Worm (Caenorhabditis elegans) whole organism, L4 larva: ENCODE results near the gene unc-31.

Source experiments
- F10B5.3 ChIP-seq: sonication (generic microtip); optimal IDR thresholded peaks from 2 replicates; lab custom pipeline; 2016; ENCODE audit warnings: mild to moderate bottlenecking, missing genetic modification characterization, missing compliant biosample characterization
- F26F4.8 ChIP-seq: fragments of 200-800 bp; sonication (Bioruptor generic); conservative IDR thresholded peaks from 2 replicates; pipeline ENCODE4 v1.3.6; 2022; ENCODE audit warnings: missing genetic modification characterization, missing compliant biosample characterization
- T26A8.4 ChIP-seq: fragments of 200-800 bp; sonication (Bioruptor generic); IDR thresholded peaks from 2 replicates; pipeline ENCODE4 v1.3.6; 2022; ENCODE audit warnings: missing genetic modification characterization, missing compliant biosample characterization
- Y105C5A.15 ChIP-seq: fragments of 200-800 bp; sonication (Bioruptor generic); IDR thresholded peaks from 2 replicates; pipeline ENCODE4 v1.3.6; 2022; ENCODE audit warnings: missing genetic modification characterization, missing compliant biosample characterization
- Y48G9A.11 ChIP-seq: fragments of 200-800 bp; sonication (Bioruptor generic); IDR thresholded peaks from 2 replicates; pipeline ENCODE4 v1.3.6; 2022; ENCODE audit warnings: missing genetic modification reagents, missing genetic modification characterization, missing compliant biosample characterization
- ZK337.2 ChIP-seq: fragments of 200-800 bp; sonication (Bioruptor generic); IDR thresholded peaks from 2 replicates; pipeline ENCODE4 v1.3.6; 2022; ENCODE audit warnings: missing genetic modification reagents, missing genetic modification characterization, missing compliant biosample characterization
- aha-1 ChIP-seq: fragments of 150-350 bp; peaks from one replicate; lab custom pipeline; 2014; ENCODE audit warnings: missing biosample characterization, missing genetic modification characterization
- aly-2 ChIP-seq: sonication (generic microtip); optimal IDR thresholded peaks from 2 replicates; lab custom pipeline; 2018; ENCODE audit warnings: missing biosample characterization, missing genetic modification characterization
- ceh-28 ChIP-seq: fragments of 150-350 bp; optimal IDR thresholded peaks from 2 replicates; lab custom pipeline; 2014; ENCODE audit warnings: missing biosample characterization, missing genetic modification reagents, missing genetic modification characterization
- ceh-32 ChIP-seq: sonication (generic microtip); optimal IDR thresholded peaks from 2 replicates; lab custom pipeline; 2016; ENCODE audit warnings: mild to moderate bottlenecking, missing genetic modification characterization, missing compliant biosample characterization; ENCODE audit not compliant: poor library complexity
- ceh-82 ChIP-seq: sonication (generic microtip); optimal IDR thresholded peaks from 2 replicates; lab custom pipeline; 2017; ENCODE audit warnings: missing biosample characterization, missing genetic modification characterization
- ces-1 ChIP-seq: fragments of 150-350 bp; sonication (generic microtip); optimal IDR thresholded peaks from 4 replicates; lab custom pipeline; 2014; ENCODE audit warnings: missing biosample characterization, missing genetic modification reagents, missing genetic modification characterization
- ctbp-1 ChIP-seq: fragments of 200-800 bp; sonication (Bioruptor generic); IDR thresholded peaks from 2 replicates; pipeline ENCODE4 v1.3.6; 2022; ENCODE audit warnings: missing genetic modification reagents, missing genetic modification characterization, missing compliant biosample characterization
- daf-19 ChIP-seq: fragments of 200-800 bp; sonication (Bioruptor generic); conservative IDR thresholded peaks from 2 replicates; pipeline ENCODE4 v1.3.6; 2022; ENCODE audit warnings: missing genetic modification characterization, missing compliant biosample characterization
- dmd-9 ChIP-seq: fragments of 200-800 bp; sonication (Bioruptor generic); IDR thresholded peaks from 2 replicates; pipeline ENCODE4 v1.3.6; 2022; ENCODE audit warnings: missing genetic modification reagents, missing genetic modification characterization, missing compliant biosample characterization
- duxl-1 ChIP-seq: sonication (generic microtip); optimal IDR thresholded peaks from 2 replicates; lab custom pipeline; 2016; ENCODE audit warnings: mild to moderate bottlenecking, missing genetic modification characterization, moderate library complexity, missing compliant biosample characterization; ENCODE audit not compliant: poor library complexity
- egl-27 ChIP-seq: sonication (generic microtip); optimal IDR thresholded peaks from 3 replicates; lab custom pipeline; 2017; ENCODE audit warnings: missing biosample characterization, missing genetic modification reagents, missing genetic modification characterization
- egl-43 ChIP-seq: fragments of 200-800 bp; sonication (Bioruptor generic); IDR thresholded peaks from 2 replicates; pipeline ENCODE4 v1.3.6; 2022; ENCODE audit warnings: missing genetic modification reagents, missing genetic modification characterization, missing compliant biosample characterization
- fkh-10 ChIP-seq: fragments of 150-350 bp; optimal IDR thresholded peaks from 2 replicates; lab custom pipeline; 2014; ENCODE audit warnings: missing biosample characterization, missing genetic modification reagents, missing genetic modification characterization
- jun-1 ChIP-seq: fragments of 150-350 bp; optimal IDR thresholded peaks from 2 replicates; lab custom pipeline; 2014; ENCODE audit warnings: missing biosample characterization, missing genetic modification reagents, missing genetic modification characterization
- lim-7 ChIP-seq: fragments of 200-800 bp; sonication (Bioruptor generic); IDR thresholded peaks from 2 replicates; pipeline ENCODE4 v1.3.6; 2022; ENCODE audit warnings: missing genetic modification characterization, missing compliant biosample characterization
- lin-29 ChIP-seq: fragments of 200-800 bp; sonication (Bioruptor generic); IDR thresholded peaks from 2 replicates; pipeline ENCODE4 v1.3.6; 2022; ENCODE audit warnings: missing genetic modification reagents, missing genetic modification characterization, missing compliant biosample characterization
- lin-38 ChIP-seq: fragments of 200-800 bp; sonication (Bioruptor generic); IDR thresholded peaks from 2 replicates; pipeline ENCODE4 v1.3.6; 2022; ENCODE audit warnings: missing genetic modification reagents, missing genetic modification characterization, missing compliant biosample characterization
- lsy-2 ChIP-seq, 2 experiments: fragments of 150-350 bp in 1 of 2; sonication (generic microtip) in 1 of 2; optimal IDR thresholded peaks; 2 replicates each; lab custom pipeline; 2014 to 2017; ENCODE audit warnings: missing biosample characterization in 2 of 2, missing genetic modification characterization in 2 of 2
- madf-5 ChIP-seq, 2 experiments: fragments of 200-800 bp; sonication (Bioruptor generic); IDR thresholded peaks; 2 replicates each; pipeline ENCODE4 v1.3.6; 2022; ENCODE audit warnings: missing compliant biosample characterization in 2 of 2, missing genetic modification characterization in 2 of 2
- madf-9 ChIP-seq: fragments of 200-800 bp; sonication (Bioruptor generic); conservative IDR thresholded peaks from 2 replicates; pipeline ENCODE4 v1.3.6; 2022; ENCODE audit warnings: missing genetic modification reagents, missing genetic modification characterization, missing compliant biosample characterization
- mes-2 ChIP-seq: sonication (generic microtip); optimal IDR thresholded peaks from 2 replicates; lab custom pipeline; 2016; ENCODE audit warnings: missing genotype, mild to moderate bottlenecking, missing genetic modification characterization, missing compliant biosample characterization; ENCODE audit not compliant: poor library complexity, severe bottlenecking
- nhr-10 ChIP-seq: fragments of 150-350 bp; optimal IDR thresholded peaks from 2 replicates; lab custom pipeline; 2014; ENCODE audit warnings: missing biosample characterization, missing genetic modification characterization
- nhr-102 ChIP-seq: sonication (generic microtip); optimal IDR thresholded peaks from 2 replicates; lab custom pipeline; 2016; ENCODE audit warnings: mild to moderate bottlenecking, missing genetic modification characterization, moderate library complexity, missing compliant biosample characterization
- nhr-111 ChIP-seq: fragments of 200-800 bp; sonication (Bioruptor generic); optimal IDR thresholded peaks from 2 replicates; lab custom pipeline; 2018; ENCODE audit warnings: mild to moderate bottlenecking, missing genetic modification characterization, missing compliant biosample characterization
- nhr-25 ChIP-seq: sonication (generic microtip); optimal IDR thresholded peaks from 2 replicates; lab custom pipeline; 2017; ENCODE audit warnings: missing genetic modification characterization, mild to moderate bottlenecking, missing compliant biosample characterization, antibody characterized with exemption, moderate library complexity, borderline replicate concordance; ENCODE audit not compliant: insufficient read depth
- nhr-28 ChIP-seq: fragments of 150-350 bp; optimal IDR thresholded peaks from 2 replicates; lab custom pipeline; 2014; ENCODE audit warnings: missing biosample characterization, missing genetic modification characterization
- nhr-41 ChIP-seq: fragments of 200-800 bp; sonication (Bioruptor generic); IDR thresholded peaks from 2 replicates; pipeline ENCODE4 v1.3.6; 2022; ENCODE audit warnings: missing genetic modification reagents, missing genetic modification characterization, missing compliant biosample characterization
- nhr-76 ChIP-seq: fragments of 150-350 bp; optimal IDR thresholded peaks from 2 replicates; lab custom pipeline; 2014; ENCODE audit warnings: missing biosample characterization, missing genetic modification characterization
- nhr-77 ChIP-seq: fragments of 150-350 bp; optimal IDR thresholded peaks from 2 replicates; lab custom pipeline; 2014; ENCODE audit warnings: missing biosample characterization, missing genetic modification characterization
- saeg-2 ChIP-seq: fragments of 200-800 bp; sonication (Bioruptor generic); IDR thresholded peaks from 2 replicates; pipeline ENCODE4 v1.3.6; 2022; ENCODE audit warnings: missing genetic modification reagents, missing genetic modification characterization, missing compliant biosample characterization
- set-16 ChIP-seq: fragments of 200-800 bp; sonication (Bioruptor generic); IDR thresholded peaks from 2 replicates; pipeline ENCODE4 v1.3.6; 2022; ENCODE audit warnings: missing genetic modification reagents, missing genetic modification characterization, missing compliant biosample characterization
- skn-1 ChIP-seq: fragments of 150-350 bp; optimal IDR thresholded peaks from 2 replicates; lab custom pipeline; 2014; ENCODE audit warnings: missing biosample characterization, missing genetic modification characterization
- snpc-1.2 ChIP-seq: fragments of 200-800 bp; sonication (Bioruptor generic); IDR thresholded peaks from 2 replicates; pipeline ENCODE4 v1.3.6; 2022; ENCODE audit warnings: missing genetic modification reagents, missing genetic modification characterization, missing compliant biosample characterization
- snpc-4 ChIP-seq: fragments of 150-350 bp; optimal IDR thresholded peaks from 2 replicates; lab custom pipeline; 2014; ENCODE audit warnings: missing biosample characterization, missing genetic modification characterization
- unc-130 ChIP-seq: sonication (generic microtip); optimal IDR thresholded peaks from 2 replicates; lab custom pipeline; 2016; ENCODE audit warnings: missing genetic modification reagents, missing genetic modification characterization, missing compliant biosample characterization
- unc-39 ChIP-seq: sonication (generic microtip); optimal IDR thresholded peaks from 2 replicates; lab custom pipeline; 2017; ENCODE audit warnings: missing biosample characterization, missing genetic modification characterization
- unc-62 ChIP-seq, 3 experiments: fragments of 150-350 bp in 1 of 3; sonication (generic microtip); optimal IDR thresholded peaks in 2 of 3; peaks in 1 of 3; 1 replicate in 1 of 3; 2 replicates in 2 of 3; lab custom pipeline; 2014 to 2017; ENCODE audit warnings: missing biosample characterization in 3 of 3, missing genetic modification characterization in 3 of 3, missing genetic modification reagents in 3 of 3, missing genotype in 1 of 3
- vab-7 ChIP-seq: fragments of 200-800 bp; sonication (Bioruptor generic); IDR thresholded peaks from 2 replicates; pipeline ENCODE4 v1.3.6; 2022; ENCODE audit warnings: missing genetic modification reagents, missing genetic modification characterization, missing compliant biosample characterization
- zag-1 ChIP-seq: fragments of 150-350 bp; optimal IDR thresholded peaks from 2 replicates; lab custom pipeline; 2014; ENCODE audit warnings: missing biosample characterization, missing genetic modification characterization
- zfp-2 ChIP-seq: sonication (generic microtip); optimal IDR thresholded peaks from 2 replicates; lab custom pipeline; 2016; ENCODE audit warnings: mild to moderate bottlenecking, missing genetic modification characterization, missing compliant biosample characterization
- zfp-3 ChIP-seq: fragments of 200-800 bp; sonication (Bioruptor generic); conservative IDR thresholded peaks from 2 replicates; pipeline ENCODE4 v1.3.6; 2022; ENCODE audit warnings: missing genetic modification reagents, missing genetic modification characterization, missing compliant biosample characterization
- zip-2 ChIP-seq: fragments of 150-350 bp; optimal IDR thresholded peaks from 2 replicates; lab custom pipeline; 2014; ENCODE audit warnings: missing biosample characterization, missing genetic modification characterization

unc-31 gene

ce11 chrIV:12773519-12773918, at the start of gene unc-31:
Gene unc-31 (plus strand): TSS chrIV:12773867.
- TF ChIP-seq jun-1 (tag; lab: Kevin White, UChicago): no peak
- peak; percentile 71 for TF ChIP-seq fkh-10 (GFP tag; lab: Kevin White, UChicago)
- no peak for TF ChIP-seq nhr-41 (GFP tag; lab: Robert Waterston, UW)
- peak; percentile 35; the same call in 1 of the 2 replicates for TF ChIP-seq ctbp-1 (GFP tag; lab: Robert Waterston, UW)
- TF ChIP-seq ces-1 (GFP tag; lab: Kevin White, UChicago): peak; percentile 30

- TF ChIP-seq T26A8.4: peak; percentile 75
- no peak for TF ChIP-seq nhr-10 (tag; lab: Kevin White, UChicago)
- no peak for TF ChIP-seq ces-1 (GFP tag; lab: Kevin White, UChicago)
- no peak for TF ChIP-seq aha-1 (tag; lab: Kevin White, UChicago)
- no peak for TF ChIP-seq F26F4.8 (GFP tag; lab: Robert Waterston, UW)
- no peak for TF ChIP-seq ceh-32 (tag; lab: Kevin White, UChicago)
- TF ChIP-seq zip-2: no peak
- TF ChIP-seq snpc-4 (tag; lab: Kevin White, UChicago): no peak
- no peak for TF ChIP-seq ceh-82 (tag; lab: Kevin White, UChicago)
- no peak for TF ChIP-seq lim-7
- no peak for TF ChIP-seq zfp-2 (tag; lab: Kevin White, UChicago)
- TF ChIP-seq nhr-102: peak; percentile 65
- peak; percentile 52 for TF ChIP-seq fkh-10 (GFP tag; lab: Kevin White, UChicago)
- TF ChIP-seq unc-62 (GFP tag; optimal IDR thresholded peaks at IDR 0.05 in 1 of 2; lab: Kevin White, UChicago): peak in 1 of 2 experiments; percentile 3
- no peak for TF ChIP-seq unc-62 (tag; optimal IDR thresholded peaks at IDR 0.05; lab: Kevin White, UChicago)
- peak; percentile 97 for TF ChIP-seq mes-2 (tag; lab: Kevin White, UChicago)
- no peak for TF ChIP-seq nhr-76 (tag; lab: Kevin White, UChicago)
- no peak for TF ChIP-seq skn-1
- peak; percentile 38; the same call in 1 of the 2 replicates for TF ChIP-seq egl-43 (GFP tag; lab: Robert Waterston, UW)
- TF ChIP-seq madf-9 (GFP tag; lab: Robert Waterston, UW): no peak
- TF ChIP-seq zag-1 (tag; lab: Kevin White, UChicago): no peak
- TF ChIP-seq saeg-2 (GFP tag; lab: Robert Waterston, UW): no peak
- TF ChIP-seq lsy-2 (tag; optimal IDR thresholded peaks at IDR 0.05; lab: Kevin White, UChicago): peak; percentile 15 to 92
- no peak for TF ChIP-seq unc-39 (tag; lab: Kevin White, UChicago)
- TF ChIP-seq vab-7 (GFP tag; lab: Robert Waterston, UW): peak; percentile 66
- TF ChIP-seq F10B5.3 (tag; lab: Kevin White, UChicago): no peak
- peak; percentile 55; the same call in 1 of the 2 replicates for TF ChIP-seq ZK337.2 (GFP tag; lab: Robert Waterston, UW)
- peak; percentile 69 for TF ChIP-seq duxl-1 (tag; lab: Kevin White, UChicago)
- no peak for TF ChIP-seq egl-27 (tag; lab: Kevin White, UChicago)
- peak; percentile 80 for TF ChIP-seq nhr-77 (tag; lab: Kevin White, UChicago)
- TF ChIP-seq Y48G9A.11 (GFP tag; lab: Robert Waterston, UW): peak; percentile 100
- TF ChIP-seq nhr-25 (tag; lab: Kevin White, UChicago): no peak
- 0 out of 2 replicates have a peak, but pooled peaks have one; percentile 27 for TF ChIP-seq dmd-9
- no peak for TF ChIP-seq Y105C5A.15 (GFP tag; lab: Robert Waterston, UW)
- TF ChIP-seq set-16 (GFP tag; lab: Robert Waterston, UW): no peak
- TF ChIP-seq snpc-1.2 (GFP tag; lab: Robert Waterston, UW): peak; percentile 55; the same call in 1 of the 2 replicates
- TF ChIP-seq ceh-28 (tag; lab: Kevin White, UChicago): no peak
- TF ChIP-seq lin-29 (GFP tag; lab: Robert Waterston, UW): no peak
- TF ChIP-seq nhr-111 (GFP tag; lab: Kevin White, UChicago): no peak
- TF ChIP-seq unc-130 (GFP tag; lab: Kevin White, UChicago): peak; percentile 53
- TF ChIP-seq madf-5 (GFP tag; IDR thresholded peaks at IDR 0.05; lab: Robert Waterston, UW): no peak
- TF ChIP-seq aly-2 (tag; lab: Kevin White, UChicago): no peak
- peak; percentile 83 for TF ChIP-seq lin-38
- no peak for TF ChIP-seq nhr-41 (GFP tag; lab: Robert Waterston, UW)
- no peak for TF ChIP-seq zfp-3
- peak; percentile 77 for TF ChIP-seq nhr-28
- no peak for TF ChIP-seq daf-19 (GFP tag; lab: Robert Waterston, UW)
Measured at ce11 chrIV:12724641-12725040, 49.0 kb upstream of the unc-31 start, which contains the start of the genes T23F6.3 and rbd-1. Gene T23F6.3 (minus strand): TSS chrIV:12724760. Gene rbd-1 (plus strand): TSS chrIV:12724986.
